Worm (Caenorhabditis elegans) whole organism, L4 larva: ENCODE measurements around the gene Y34F4.3.

Experiments used
- F44E2.7 ChIP-seq: fragments of 200-800 bp; sonication (Bioruptor generic); IDR thresholded peaks from 2 replicates; pipeline ENCODE4 v2.1.2; 2022; ENCODE audit warnings: missing genetic modification characterization, missing compliant biosample characterization
- attf-4 ChIP-seq: sonication (generic microtip); optimal IDR thresholded peaks from 3 replicates; lab custom pipeline; 2017; ENCODE audit warnings: missing biosample characterization, missing genetic modification characterization
- ceh-62 ChIP-seq: sonication (generic microtip); optimal IDR thresholded peaks from 2 replicates; lab custom pipeline; 2017; ENCODE audit warnings: missing biosample characterization, missing genetic modification characterization
- ctbp-1 ChIP-seq: fragments of 200-800 bp; sonication (Bioruptor generic); IDR thresholded peaks from 2 replicates; pipeline ENCODE4 v1.3.6; 2022; ENCODE audit warnings: missing genetic modification reagents, missing genetic modification characterization, missing compliant biosample characterization
- dmd-9 ChIP-seq: fragments of 200-800 bp; sonication (Bioruptor generic); IDR thresholded peaks from 2 replicates; pipeline ENCODE4 v1.3.6; 2022; ENCODE audit warnings: missing genetic modification reagents, missing genetic modification characterization, missing compliant biosample characterization
- duxl-1 ChIP-seq: sonication (generic microtip); optimal IDR thresholded peaks from 2 replicates; lab custom pipeline; 2016; ENCODE audit warnings: mild to moderate bottlenecking, missing genetic modification characterization, moderate library complexity, missing compliant biosample characterization; ENCODE audit not compliant: poor library complexity
- jun-1 ChIP-seq: fragments of 150-350 bp; optimal IDR thresholded peaks from 2 replicates; lab custom pipeline; 2014; ENCODE audit warnings: missing biosample characterization, missing genetic modification reagents, missing genetic modification characterization
- lin-1 ChIP-seq: fragments of 200-800 bp; sonication (Bioruptor generic); IDR thresholded peaks from 2 replicates; pipeline ENCODE4 v1.3.6; 2022; ENCODE audit warnings: missing genetic modification reagents, missing genetic modification characterization, missing compliant biosample characterization
- lin-13 ChIP-seq: fragments of 150-350 bp; optimal IDR thresholded peaks from 2 replicates; lab custom pipeline; 2014; ENCODE audit warnings: missing biosample characterization, missing genetic modification reagents, missing genetic modification characterization
- lin-38 ChIP-seq: fragments of 200-800 bp; sonication (Bioruptor generic); IDR thresholded peaks from 2 replicates; pipeline ENCODE4 v1.3.6; 2022; ENCODE audit warnings: missing genetic modification reagents, missing genetic modification characterization, missing compliant biosample characterization
- mep-1 ChIP-seq: fragments of 150-350 bp; sonication (generic microtip); optimal IDR thresholded peaks from 3 replicates; lab custom pipeline; 2014; ENCODE audit warnings: missing biosample characterization, missing genetic modification characterization
- mxl-3 ChIP-seq: fragments of 200-800 bp; sonication (Bioruptor generic); optimal IDR thresholded peaks from 2 replicates; lab custom pipeline; 2018; ENCODE audit warnings: mild to moderate bottlenecking, missing genetic modification characterization, missing compliant biosample characterization
- unc-62 ChIP-seq, 3 experiments: fragments of 150-350 bp in 1 of 3; sonication (generic microtip); optimal IDR thresholded peaks in 2 of 3; peaks in 1 of 3; 1 replicate in 1 of 3; 2 replicates in 2 of 3; lab custom pipeline; 2014 to 2017; ENCODE audit warnings: missing biosample characterization in 3 of 3, missing genetic modification characterization in 3 of 3, missing genetic modification reagents in 3 of 3, missing genotype in 1 of 3

Y34F4.3 gene

DNA sequence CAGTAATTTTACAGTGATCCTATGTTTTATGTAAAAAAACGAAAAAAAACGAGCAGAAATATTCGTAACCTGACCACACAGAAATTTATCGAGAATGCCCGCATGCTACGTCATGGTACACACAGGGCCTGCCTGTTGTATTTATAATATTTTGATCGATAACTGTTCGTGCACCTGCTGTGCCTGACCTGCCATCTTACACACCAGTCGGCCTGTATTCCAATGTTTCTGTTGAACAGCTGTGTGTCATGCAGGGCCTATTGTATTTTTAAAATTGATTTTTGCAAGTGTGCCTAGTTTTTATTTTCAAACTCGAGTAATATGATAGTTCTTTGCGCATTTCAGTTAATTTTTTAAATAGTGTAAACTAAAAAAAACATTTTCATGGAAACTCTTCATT, 49.7 kb downstream of the Y34F4.3 start:
- no peak for TF ChIP-seq dmd-9 (GFP tag; lab: Robert Waterston, UW)
- no peak for TF ChIP-seq mxl-3 (GFP tag; lab: Kevin White, UChicago)
- TF ChIP-seq lin-13 (GFP tag; lab: Kevin White, UChicago) = no peak
- TF ChIP-seq duxl-1 (tag; lab: Kevin White, UChicago) = no peak
- no peak for TF ChIP-seq attf-4 (tag; lab: Kevin White, UChicago)
- TF ChIP-seq ctbp-1 (GFP tag; lab: Robert Waterston, UW) = no peak
- no peak for TF ChIP-seq ceh-62
- TF ChIP-seq lin-38 = no peak
- no peak for TF ChIP-seq mep-1 (tag; lab: Kevin White, UChicago)
- no peak for TF ChIP-seq lin-1

DNA sequence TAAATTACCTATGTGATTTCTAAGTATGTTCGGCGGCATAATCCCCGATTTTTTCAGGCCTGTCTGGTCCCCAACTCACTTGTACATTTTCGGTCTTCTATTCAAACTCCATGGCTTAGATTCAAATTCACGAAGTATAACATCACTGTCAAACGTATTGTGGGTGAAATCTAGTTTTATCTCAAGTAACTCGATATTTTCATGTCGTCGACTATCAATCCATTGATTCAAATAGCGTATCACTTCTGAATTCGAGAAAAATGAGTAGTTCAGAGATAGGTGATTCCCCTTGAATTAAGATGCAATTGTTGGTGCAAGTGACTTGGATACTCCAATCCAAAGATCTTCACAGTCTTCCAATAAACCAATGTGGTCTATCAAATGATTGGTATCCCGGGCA, 51.3 kb downstream of the Y34F4.3 start:
- TF ChIP-seq unc-62 (GFP tag; optimal IDR thresholded peaks at IDR 0.05 in 1 of 2; lab: Kevin White, UChicago) = peak in 1 of 2 experiments; percentile 94
- no peak for TF ChIP-seq unc-62 (tag; optimal IDR thresholded peaks at IDR 0.05; lab: Kevin White, UChicago)
- TF ChIP-seq F44E2.7 (GFP tag; lab: Robert Waterston, UW) = no peak
- no peak for TF ChIP-seq jun-1 (tag; lab: Kevin White, UChicago)
- TF ChIP-seq, all 104 proteins: peak for 1
